Worm (Caenorhabditis elegans): Measurements from ENCODE around the gene K02G10.15.

- TF ChIP-seq tbx-37 (GFP tag; conservative IDR thresholded peaks at IDR 0.05) (no peak; the same call in 1 of the 2 replicates), ama-1 (optimal IDR thresholded peaks at IDR 0.05) (no peak), flt-1 (GFP tag; IDR thresholded peaks at IDR 0.05) (no peak)
Measured at ce11 chrX:4706755-4707226, 24.3 kb upstream of the K02G10.15 start, which contains the start of gene dhhc-10.

All from whole organism, early embryonic.